Fruit fly (Drosophila melanogaster): Measurements from ENCODE around the gene cal1.

cal1 gene

DNA sequence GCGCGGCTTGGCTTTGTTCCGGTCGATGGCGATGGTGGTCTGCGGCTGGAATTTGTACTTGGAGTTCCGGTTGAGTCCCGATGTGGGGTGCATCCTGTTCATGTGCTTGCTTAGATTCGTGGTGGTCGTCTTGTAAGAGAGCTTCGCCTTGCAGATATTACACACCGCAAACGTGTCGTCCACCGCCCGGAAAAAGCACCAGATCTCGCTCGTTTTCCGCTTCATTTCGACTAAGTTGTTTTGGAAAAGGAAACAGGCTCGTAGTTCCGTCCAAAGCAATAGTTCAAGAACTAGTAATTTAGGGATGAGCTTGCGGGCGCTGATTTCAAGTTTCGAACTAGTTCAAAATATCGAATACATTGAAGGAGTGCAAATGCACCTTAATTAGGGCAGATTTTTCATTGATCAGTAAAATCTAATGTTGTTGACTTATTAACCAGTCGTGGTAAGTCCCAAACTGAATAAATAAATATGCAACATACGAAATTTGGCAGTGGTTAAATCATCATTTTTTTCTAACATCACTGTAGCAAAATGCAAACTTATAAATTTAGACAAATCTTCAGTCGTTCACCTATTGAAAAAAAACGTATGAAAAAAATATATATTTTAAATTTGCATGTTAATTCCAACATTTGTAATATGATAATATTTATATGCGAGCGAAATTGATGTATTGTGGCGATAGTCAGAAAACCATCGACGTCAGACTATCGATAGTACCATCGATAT, 45.1 kb upstream of the cal1 start, which contains the start of the genes bdwf and Patr-1 (continued):
- TF ChIP-seq CG8319 (GFP tag; optimal IDR thresholded peaks at IDR 0.05) (peak; percentile 9), spab (GFP tag; optimal IDR thresholded peaks at IDR 0.05) (no peak), CG6808 (GFP tag; optimal IDR thresholded peaks at IDR 0.05) (no peak), CG11762 (GFP tag; optimal IDR thresholded peaks at IDR 0.05; ENCODE audit: insufficient read depth) (no peak), CG7368 (GFP tag; optimal IDR thresholded peaks at IDR 0.05) (no peak), CG34406 (GFP tag; optimal IDR thresholded peaks at IDR 0.05) (no peak), cyc (GFP tag; optimal IDR thresholded peaks at IDR 0.05) (peak; percentile 28), CG8632 (GFP tag; optimal IDR thresholded peaks at IDR 0.05) (no peak), Eip75B (GFP tag; optimal IDR thresholded peaks at IDR 0.05) (no peak), Met (GFP tag; optimal IDR thresholded peaks at IDR 0.05) (no peak), topi (GFP tag; optimal IDR thresholded peaks at IDR 0.05) (no peak), OdsH (GFP tag; optimal IDR thresholded peaks at IDR 0.05) (no peak), CG31627 (GFP tag; optimal IDR thresholded peaks at IDR 0.05) (peak; percentile 8), vri (GFP tag; optimal IDR thresholded peaks at IDR 0.05) (no peak), Hr4 (GFP tag; optimal IDR thresholded peaks at IDR 0.05) (no peak), net (GFP tag; optimal IDR thresholded peaks at IDR 0.05) (no peak), CG10669 (GFP tag; optimal IDR thresholded peaks at IDR 0.05) (no peak), esn (GFP tag; optimal IDR thresholded peaks at IDR 0.05) (peak; percentile 58), Hr39 (GFP tag; optimal IDR thresholded peaks at IDR 0.05) (no peak), CG3919 (GFP tag; optimal IDR thresholded peaks at IDR 0.05) (no peak), ss (GFP tag; optimal IDR thresholded peaks at IDR 0.05) (no peak), Eip78C (GFP tag) (no peak), Gug (GFP tag; IDR thresholded peaks at IDR 0.05) (no peak), CG32006 (GFP tag; optimal IDR thresholded peaks at IDR 0.05) (no peak), salr (GFP tag; optimal IDR thresholded peaks at IDR 0.05) (no peak), Ets21C (GFP tag; optimal IDR thresholded peaks at IDR 0.05) (no peak)

- no peak for TF ChIP-seq CG34406 (GFP tag; optimal IDR thresholded peaks at IDR 0.05)
- TF ChIP-seq Smox (GFP tag; optimal IDR thresholded peaks at IDR 0.05), result no peak
- no peak for TF ChIP-seq Hr38 (GFP tag; optimal IDR thresholded peaks at IDR 0.05)
- TF ChIP-seq CG11902 (GFP tag; optimal IDR thresholded peaks at IDR 0.05), result no peak
Measured at dm6 chr3R:17043570-17043923, 44.5 kb upstream of the cal1 start.

DNA sequence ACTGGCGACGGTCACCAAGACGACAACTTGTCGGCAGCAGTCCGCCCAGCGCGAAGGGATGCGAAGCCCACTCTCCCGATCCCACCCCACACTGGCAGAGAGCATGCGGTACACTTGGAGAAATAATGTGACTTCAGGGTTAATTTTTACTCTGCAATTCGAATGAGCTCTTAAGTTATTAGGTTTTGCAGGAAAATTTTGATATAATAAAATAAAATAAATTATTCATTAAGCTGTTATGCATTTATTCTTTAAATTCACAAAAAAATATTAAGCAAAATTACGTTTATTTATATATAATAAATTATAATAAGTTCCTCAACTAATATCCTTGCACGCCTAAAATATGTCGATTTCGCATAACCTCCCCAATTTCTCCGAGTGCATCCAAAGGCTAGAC, 39.2 kb upstream of the cal1 start:
- no peak for TF ChIP-seq Lpt (GFP tag; optimal IDR thresholded peaks at IDR 0.05)
- TF ChIP-seq CG34406 (GFP tag; optimal IDR thresholded peaks at IDR 0.05), result peak; percentile 20
- TF ChIP-seq Blimp-1 (GFP tag; optimal IDR thresholded peaks at IDR 0.05), result no peak
- 0 out of 3 replicates have a peak, but pooled peaks have one; percentile 5 for TF ChIP-seq eg (GFP tag; IDR thresholded peaks at IDR 0.05)
- TF ChIP-seq CG10631 (GFP tag; optimal IDR thresholded peaks at IDR 0.05), result peak; percentile 31
- TF ChIP-seq dsx (GFP tag; optimal IDR thresholded peaks at IDR 0.05; ENCODE audit: poor library complexity, severe bottlenecking), result no peak
- TF ChIP-seq Gug (GFP tag; IDR thresholded peaks at IDR 0.05), result 0 out of 2 replicates have a peak, but pooled peaks have one; percentile 9
- peak; percentile 56 for TF ChIP-seq CG3032 (tag; optimal IDR thresholded peaks at IDR 0.05)
- peak; percentile 3 for TF ChIP-seq Ets96B (tag; optimal IDR thresholded peaks at IDR 0.05)
- no peak for TF ChIP-seq esn (GFP tag; optimal IDR thresholded peaks at IDR 0.05)
- TF ChIP-seq acj6 (GFP tag; optimal IDR thresholded peaks at IDR 0.05), result peak; percentile 40
- no peak for TF ChIP-seq fkh (GFP tag; optimal IDR thresholded peaks at IDR 0.05)
- peak; percentile 36; the same call in 1 of the 2 replicates for TF ChIP-seq CG15336 (GFP tag; IDR thresholded peaks at IDR 0.05)
- peak; percentile 73 for TF ChIP-seq Eip78C (GFP tag)
- TF ChIP-seq Eip93F (GFP tag; optimal IDR thresholded peaks at IDR 0.05), result no peak
- TF ChIP-seq dac (GFP tag; optimal IDR thresholded peaks at IDR 0.05), result no peak
- peak; percentile 11 for TF ChIP-seq CG6792 (GFP tag; optimal IDR thresholded peaks at IDR 0.05)
- TF ChIP-seq lz (GFP tag; optimal IDR thresholded peaks at IDR 0.05), result no peak
- TF ChIP-seq achi (GFP tag; optimal IDR thresholded peaks at IDR 0.05), result peak; percentile 47

All from whole organism, prepupa.